Worm (Caenorhabditis elegans) whole organism, mixed stage, embryonic: ENCODE results near the gene Y32B12B.2.

Source experiments
- M03D4.4 ChIP-seq: sonication (generic microtip); optimal IDR thresholded peaks from 2 replicates; lab custom pipeline; 2017; ENCODE audit warnings: mild to moderate bottlenecking, missing genetic modification characterization, missing compliant biosample characterization
- bed-3 ChIP-seq: fragments of 200-800 bp; sonication (Bioruptor generic); optimal IDR thresholded peaks from 3 replicates; lab custom pipeline; 2018; ENCODE audit warnings: mild to moderate bottlenecking, missing genetic modification characterization, moderate library complexity, missing compliant biosample characterization
- blmp-1 ChIP-seq: fragments of 150-350 bp; optimal IDR thresholded peaks from 2 replicates; lab custom pipeline; 2014; ENCODE audit warnings: missing biosample characterization, missing genetic modification characterization
- ceh-39 ChIP-seq: fragments of 150-350 bp; optimal IDR thresholded peaks from 2 replicates; lab custom pipeline; 2014; ENCODE audit warnings: missing biosample characterization, missing genetic modification characterization
- ceh-43 ChIP-seq: fragments of 200-800 bp; sonication (Bioruptor generic); optimal IDR thresholded peaks from 2 replicates; lab custom pipeline; 2018; ENCODE audit warnings: mild to moderate bottlenecking, missing genetic modification characterization, moderate library complexity, missing compliant biosample characterization
- ceh-83 ChIP-seq: fragments of 200-800 bp; sonication (Bioruptor generic); optimal IDR thresholded peaks from 2 replicates; lab custom pipeline; 2018; ENCODE audit warnings: mild to moderate bottlenecking, missing genetic modification characterization, missing compliant biosample characterization
- ces-1 ChIP-seq: fragments of 150-350 bp; optimal IDR thresholded peaks from 2 replicates; lab custom pipeline; 2014; ENCODE audit warnings: missing biosample characterization, missing genetic modification reagents, missing genetic modification characterization
- drap-1 ChIP-seq: fragments of 200-800 bp; sonication (Bioruptor generic); optimal IDR thresholded peaks from 3 replicates; lab custom pipeline; 2018; ENCODE audit warnings: mild to moderate bottlenecking, missing genetic modification characterization, missing compliant biosample characterization
- elt-1 ChIP-seq: sonication (generic microtip); optimal IDR thresholded peaks from 2 replicates; lab custom pipeline; 2017; ENCODE audit warnings: missing genetic modification characterization, mild to moderate bottlenecking, missing compliant biosample characterization, antibody characterized with exemption, moderate library complexity, borderline replicate concordance; ENCODE audit not compliant: insufficient read depth
- elt-3 ChIP-seq: fragments of 150-350 bp; optimal IDR thresholded peaks from 2 replicates; lab custom pipeline; 2014; ENCODE audit warnings: missing biosample characterization, missing genetic modification characterization
- hlh-1 ChIP-seq: fragments of 150-350 bp; optimal IDR thresholded peaks from 2 replicates; lab custom pipeline; 2014; ENCODE audit warnings: missing biosample characterization, missing genetic modification reagents, missing genetic modification characterization
- lin-13 ChIP-seq: fragments of 150-350 bp; optimal IDR thresholded peaks from 2 replicates; lab custom pipeline; 2014; ENCODE audit warnings: missing biosample characterization, missing genetic modification characterization
- lsy-2 ChIP-seq: fragments of 150-350 bp; optimal IDR thresholded peaks from 2 replicates; lab custom pipeline; 2014; ENCODE audit warnings: missing biosample characterization, missing genetic modification characterization
- mab-5 ChIP-seq: fragments of 150-350 bp; optimal IDR thresholded peaks from 2 replicates; lab custom pipeline; 2014; ENCODE audit warnings: missing biosample characterization, missing genetic modification characterization
- mep-1 ChIP-seq: fragments of 150-350 bp; optimal IDR thresholded peaks from 2 replicates; lab custom pipeline; 2017; ENCODE audit warnings: missing biosample characterization, missing genetic modification reagents, missing genetic modification characterization, inconsistent platforms
- mls-2 ChIP-seq: sonication (generic microtip); optimal IDR thresholded peaks from 2 replicates; lab custom pipeline; 2016; ENCODE audit warnings: mild to moderate bottlenecking, missing genetic modification characterization, moderate library complexity, missing compliant biosample characterization
- nhr-2 ChIP-seq: fragments of 150-350 bp; optimal IDR thresholded peaks from 2 replicates; lab custom pipeline; 2014; ENCODE audit warnings: missing biosample characterization, missing genetic modification characterization
- nhr-237 ChIP-seq: fragments of 150-350 bp; optimal IDR thresholded peaks from 2 replicates; lab custom pipeline; 2014; ENCODE audit warnings: missing biosample characterization, missing genetic modification characterization
- nhr-28 ChIP-seq: fragments of 150-350 bp; optimal IDR thresholded peaks from 2 replicates; lab custom pipeline; 2014; ENCODE audit warnings: missing biosample characterization, missing genetic modification characterization
- nhr-76 ChIP-seq: sonication (generic microtip); optimal IDR thresholded peaks from 2 replicates; lab custom pipeline; 2017; ENCODE audit warnings: missing biosample characterization, missing genetic modification characterization
- pha-4 ChIP-seq: fragments of 150-350 bp; optimal IDR thresholded peaks from 2 replicates; lab custom pipeline; 2018; ENCODE audit warnings: missing biosample characterization, missing genetic modification reagents, missing genetic modification characterization
- sem-2 ChIP-seq: fragments of 200-800 bp; sonication (Bioruptor generic); optimal IDR thresholded peaks from 2 replicates; lab custom pipeline; 2018; ENCODE audit warnings: mild to moderate bottlenecking, missing genetic modification characterization, missing compliant biosample characterization
- snpc-4 ChIP-seq: fragments of 150-350 bp; optimal IDR thresholded peaks from 2 replicates; lab custom pipeline; 2014; ENCODE audit warnings: missing biosample characterization, missing genetic modification characterization
- sptf-1 ChIP-seq: sonication (generic microtip); optimal IDR thresholded peaks from 2 replicates; lab custom pipeline; 2017; ENCODE audit warnings: mild to moderate bottlenecking, missing genetic modification characterization, moderate library complexity, missing compliant biosample characterization
- tbx-8 ChIP-seq: fragments of 200-800 bp; sonication (Bioruptor generic); optimal IDR thresholded peaks from 2 replicates; lab custom pipeline; 2018; ENCODE audit warnings: mild to moderate bottlenecking, missing genetic modification characterization, moderate library complexity, missing compliant biosample characterization
- unc-120 ChIP-seq: sonication (generic microtip); optimal IDR thresholded peaks from 2 replicates; lab custom pipeline; 2017; ENCODE audit warnings: missing genetic modification characterization, missing compliant biosample characterization; ENCODE audit not compliant: poor library complexity, severe bottlenecking
- unc-39 ChIP-seq: fragments of 150-350 bp; optimal IDR thresholded peaks from 2 replicates; lab custom pipeline; 2014; ENCODE audit warnings: missing biosample characterization, missing genetic modification characterization
- unc-62 ChIP-seq: fragments of 150-350 bp; optimal IDR thresholded peaks from 2 replicates; lab custom pipeline; 2014; ENCODE audit warnings: missing biosample characterization, missing genetic modification reagents, missing genetic modification characterization
- zip-8 ChIP-seq: fragments of 150-350 bp; optimal IDR thresholded peaks from 2 replicates; lab custom pipeline; 2014; ENCODE audit warnings: missing biosample characterization, missing genetic modification characterization
- ztf-11 ChIP-seq: fragments of 150-350 bp; optimal IDR thresholded peaks from 2 replicates; lab custom pipeline; 2014; ENCODE audit warnings: missing biosample characterization, missing genetic modification characterization

Gene Y32B12B.2

ce11 chrV:16537908-16538446 lies at the start of gene Y32B12B.2:
Y32B12B.2 (plus strand) TSS chrV:16538396.
- TF ChIP-seq lsy-2 (tag; lab: Kevin White, UChicago): peak; percentile 94
- TF ChIP-seq sptf-1: peak; percentile 11
- no peak for TF ChIP-seq ces-1 (GFP tag; lab: Kevin White, UChicago)

- no peak for TF ChIP-seq nhr-2 (tag; lab: Kevin White, UChicago)
- TF ChIP-seq ceh-39 (tag; lab: Kevin White, UChicago): no peak
- no peak for TF ChIP-seq pha-4
- TF ChIP-seq sptf-1: no peak
- TF ChIP-seq snpc-4: no peak
- TF ChIP-seq ceh-83 (GFP tag; lab: Kevin White, UChicago): no peak
- TF ChIP-seq lsy-2 (tag; lab: Kevin White, UChicago): no peak
- no peak for TF ChIP-seq mls-2 (tag; lab: Kevin White, UChicago)
- TF ChIP-seq M03D4.4 (tag; lab: Kevin White, UChicago): no peak
- no peak for TF ChIP-seq nhr-76 (tag; lab: Kevin White, UChicago)
- no peak for TF ChIP-seq elt-3 (tag; lab: Kevin White, UChicago)
- TF ChIP-seq drap-1 (GFP tag; lab: Kevin White, UChicago): no peak
- no peak for TF ChIP-seq hlh-1 (tag; lab: Kevin White, UChicago)
- TF ChIP-seq zip-8: no peak
- TF ChIP-seq ceh-43 (GFP tag; lab: Kevin White, UChicago): no peak
- no peak for TF ChIP-seq bed-3
These were observed 43.8 kb upstream of the Y32B12B.2 start, which contains the start of gene comt-2 for ce11 chrV:16494359-16494758. comt-2 (minus strand) TSS chrV:16494489.

- TF ChIP-seq zip-8 (no peak), sem-2 (GFP tag; lab: Kevin White, UChicago) (no peak), tbx-8 (GFP tag; lab: Kevin White, UChicago) (no peak), bed-3 (no peak), ceh-43 (GFP tag; lab: Kevin White, UChicago) (no peak), mls-2 (tag; lab: Kevin White, UChicago) (no peak), nhr-2 (tag; lab: Kevin White, UChicago) (no peak), unc-120 (tag; lab: Kevin White, UChicago) (no peak), unc-62 (GFP tag; lab: Kevin White, UChicago) (no peak), blmp-1 (tag; lab: Kevin White, UChicago) (no peak), ztf-11 (tag; lab: Kevin White, UChicago) (no peak), mep-1 (tag; lab: Kevin White, UChicago) (no peak), nhr-237 (tag; lab: Kevin White, UChicago) (no peak), elt-1 (tag; lab: Kevin White, UChicago) (no peak), pha-4 (no peak), snpc-4 (no peak), nhr-28 (tag; lab: Kevin White, UChicago) (no peak)
These were observed 40.7 kb upstream of the Y32B12B.2 start, which contains the start of gene srh-136 for ce11 chrV:16497504-16497903. srh-136 (minus strand) TSS chrV:16497596.

- TF ChIP-seq pha-4: peak; percentile 34
- TF ChIP-seq ces-1 (GFP tag; lab: Kevin White, UChicago): peak; percentile 20
- peak; percentile 44 for TF ChIP-seq mep-1 (tag; lab: Kevin White, UChicago)
- no peak for TF ChIP-seq ceh-83 (GFP tag; lab: Kevin White, UChicago)
- TF ChIP-seq hlh-1 (tag; lab: Kevin White, UChicago): peak; percentile 50
- TF ChIP-seq lsy-2 (tag; lab: Kevin White, UChicago): peak; percentile 45
These were observed 39.2 kb upstream of the Y32B12B.2 start, which contains the start of gene F36D3.1 for ce11 chrV:16499006-16499405. F36D3.1 (plus strand) TSS chrV:16499352.

ce11 chrV:16503164-16503563 lies 35.0 kb upstream of the Y32B12B.2 start, which contains the start of gene F36D3.14:
F36D3.14 (minus strand) TSS chrV:16503264.
- TF ChIP-seq lin-13 (tag; lab: Kevin White, UChicago) (no peak), sem-2 (GFP tag; lab: Kevin White, UChicago) (no peak), ceh-39 (tag; lab: Kevin White, UChicago) (no peak), tbx-8 (GFP tag; lab: Kevin White, UChicago) (no peak), unc-39 (tag; lab: Kevin White, UChicago) (no peak), mab-5 (tag; lab: Kevin White, UChicago) (no peak), bed-3 (no peak), nhr-2 (tag; lab: Kevin White, UChicago) (no peak), mls-2 (tag; lab: Kevin White, UChicago) (no peak)
